Worm (Caenorhabditis elegans) whole organism, L4 larva: ENCODE results near the gene rps-21.
A peak's percentile ranks its signal among the peaks of the same experiment; 100 is the strongest.

Experiments used
- F44E2.7 ChIP-seq: fragments of 200-800 bp; sonication (Bioruptor generic); IDR thresholded peaks from 2 replicates; pipeline ENCODE4 v2.1.2; 2022; ENCODE audit warnings: missing genetic modification characterization, missing compliant biosample characterization
- R02D3.7 ChIP-seq: fragments of 150-350 bp; sonication (generic microtip); optimal IDR thresholded peaks from 3 replicates; lab custom pipeline; 2014; ENCODE audit warnings: missing biosample characterization, missing genetic modification characterization
- T20F7.1 ChIP-seq: fragments of 200-800 bp; sonication (Bioruptor generic); optimal IDR thresholded peaks from 2 replicates; lab custom pipeline; 2018; ENCODE audit warnings: mild to moderate bottlenecking, missing genetic modification characterization, missing compliant biosample characterization
- T26A8.4 ChIP-seq: fragments of 200-800 bp; sonication (Bioruptor generic); IDR thresholded peaks from 2 replicates; pipeline ENCODE4 v1.3.6; 2022; ENCODE audit warnings: missing genetic modification characterization, missing compliant biosample characterization
- Y105C5A.15 ChIP-seq: fragments of 200-800 bp; sonication (Bioruptor generic); IDR thresholded peaks from 2 replicates; pipeline ENCODE4 v1.3.6; 2022; ENCODE audit warnings: missing genetic modification characterization, missing compliant biosample characterization
- Y48G9A.11 ChIP-seq: fragments of 200-800 bp; sonication (Bioruptor generic); IDR thresholded peaks from 2 replicates; pipeline ENCODE4 v1.3.6; 2022; ENCODE audit warnings: missing genetic modification reagents, missing genetic modification characterization, missing compliant biosample characterization
- Y5F2A.4 ChIP-seq: fragments of 200-800 bp; sonication (Bioruptor generic); optimal IDR thresholded peaks from 2 replicates; lab custom pipeline; 2018; ENCODE audit warnings: mild to moderate bottlenecking, missing genetic modification characterization, missing compliant biosample characterization
- Y75B8A.6 ChIP-seq: fragments of 200-800 bp; sonication (Bioruptor generic); IDR thresholded peaks from 2 replicates; pipeline ENCODE4 v1.3.6; 2022; ENCODE audit warnings: missing genetic modification reagents, missing genetic modification characterization, missing compliant biosample characterization
- ZK337.2 ChIP-seq: fragments of 200-800 bp; sonication (Bioruptor generic); IDR thresholded peaks from 2 replicates; pipeline ENCODE4 v1.3.6; 2022; ENCODE audit warnings: missing genetic modification reagents, missing genetic modification characterization, missing compliant biosample characterization
- ZK546.5 ChIP-seq, 2 experiments: sonication (generic microtip); optimal IDR thresholded peaks; 2 replicates each; lab custom pipeline; 2017; ENCODE audit warnings: missing biosample characterization in 2 of 2, missing genetic modification characterization in 2 of 2
- aha-1 ChIP-seq: fragments of 150-350 bp; peaks from one replicate; lab custom pipeline; 2014; ENCODE audit warnings: missing biosample characterization, missing genetic modification characterization
- aly-2 ChIP-seq: sonication (generic microtip); optimal IDR thresholded peaks from 2 replicates; lab custom pipeline; 2018; ENCODE audit warnings: missing biosample characterization, missing genetic modification characterization
- ceh-32 ChIP-seq: sonication (generic microtip); optimal IDR thresholded peaks from 2 replicates; lab custom pipeline; 2016; ENCODE audit warnings: mild to moderate bottlenecking, missing genetic modification characterization, missing compliant biosample characterization; ENCODE audit not compliant: poor library complexity
- ces-1 ChIP-seq: fragments of 150-350 bp; sonication (generic microtip); optimal IDR thresholded peaks from 4 replicates; lab custom pipeline; 2014; ENCODE audit warnings: missing biosample characterization, missing genetic modification reagents, missing genetic modification characterization
- cey-2 ChIP-seq: sonication (generic microtip); optimal IDR thresholded peaks from 3 replicates; lab custom pipeline; 2017; ENCODE audit warnings: missing genetic modification characterization, mild to moderate bottlenecking, missing compliant biosample characterization, antibody characterized with exemption, borderline replicate concordance; ENCODE audit not compliant: insufficient read depth
- ctbp-1 ChIP-seq: fragments of 200-800 bp; sonication (Bioruptor generic); IDR thresholded peaks from 2 replicates; pipeline ENCODE4 v1.3.6; 2022; ENCODE audit warnings: missing genetic modification reagents, missing genetic modification characterization, missing compliant biosample characterization
- daf-19 ChIP-seq: fragments of 200-800 bp; sonication (Bioruptor generic); conservative IDR thresholded peaks from 2 replicates; pipeline ENCODE4 v1.3.6; 2022; ENCODE audit warnings: missing genetic modification characterization, missing compliant biosample characterization
- dmd-8 ChIP-seq: fragments of 200-800 bp; sonication (Bioruptor generic); IDR thresholded peaks from 2 replicates; pipeline ENCODE4 v1.3.6; 2022; ENCODE audit warnings: missing genetic modification characterization, missing compliant biosample characterization
- duxl-1 ChIP-seq: sonication (generic microtip); optimal IDR thresholded peaks from 2 replicates; lab custom pipeline; 2016; ENCODE audit warnings: mild to moderate bottlenecking, missing genetic modification characterization, moderate library complexity, missing compliant biosample characterization; ENCODE audit not compliant: poor library complexity
- egl-27 ChIP-seq: sonication (generic microtip); optimal IDR thresholded peaks from 3 replicates; lab custom pipeline; 2017; ENCODE audit warnings: missing biosample characterization, missing genetic modification reagents, missing genetic modification characterization
- egl-43 ChIP-seq: fragments of 200-800 bp; sonication (Bioruptor generic); IDR thresholded peaks from 2 replicates; pipeline ENCODE4 v1.3.6; 2022; ENCODE audit warnings: missing genetic modification reagents, missing genetic modification characterization, missing compliant biosample characterization
- gei-8 ChIP-seq: fragments of 200-800 bp; sonication (Bioruptor generic); optimal IDR thresholded peaks from 2 replicates; lab custom pipeline; 2018; ENCODE audit warnings: mild to moderate bottlenecking, missing genetic modification characterization, missing compliant biosample characterization
- hif-1 ChIP-seq, 2 experiments: sonication (generic microtip); optimal IDR thresholded peaks; 2 replicates each; lab custom pipeline; 2016 to 2017; ENCODE audit warnings: missing compliant biosample characterization in 2 of 2, missing genetic modification characterization in 2 of 2, missing genetic modification reagents in 2 of 2, missing genotype in 2 of 2, mild to moderate bottlenecking in 1 of 2
- hlh-11 ChIP-seq: fragments of 200-800 bp; sonication (Bioruptor generic); optimal IDR thresholded peaks from 2 replicates; lab custom pipeline; 2018; ENCODE audit warnings: mild to moderate bottlenecking, missing genetic modification characterization, missing compliant biosample characterization
- lim-7 ChIP-seq: fragments of 200-800 bp; sonication (Bioruptor generic); IDR thresholded peaks from 2 replicates; pipeline ENCODE4 v1.3.6; 2022; ENCODE audit warnings: missing genetic modification characterization, missing compliant biosample characterization
- lin-1 ChIP-seq: fragments of 200-800 bp; sonication (Bioruptor generic); IDR thresholded peaks from 2 replicates; pipeline ENCODE4 v1.3.6; 2022; ENCODE audit warnings: missing genetic modification reagents, missing genetic modification characterization, missing compliant biosample characterization
- lin-13 ChIP-seq: fragments of 150-350 bp; optimal IDR thresholded peaks from 2 replicates; lab custom pipeline; 2014; ENCODE audit warnings: missing biosample characterization, missing genetic modification reagents, missing genetic modification characterization
- lin-38 ChIP-seq: fragments of 200-800 bp; sonication (Bioruptor generic); IDR thresholded peaks from 2 replicates; pipeline ENCODE4 v1.3.6; 2022; ENCODE audit warnings: missing genetic modification reagents, missing genetic modification characterization, missing compliant biosample characterization
- lsy-2 ChIP-seq, 2 experiments: fragments of 150-350 bp in 1 of 2; sonication (generic microtip) in 1 of 2; optimal IDR thresholded peaks; 2 replicates each; lab custom pipeline; 2014 to 2017; ENCODE audit warnings: missing biosample characterization in 2 of 2, missing genetic modification characterization in 2 of 2
- madf-5 ChIP-seq, 2 experiments: fragments of 200-800 bp; sonication (Bioruptor generic); IDR thresholded peaks; 2 replicates each; pipeline ENCODE4 v1.3.6; 2022; ENCODE audit warnings: missing compliant biosample characterization in 2 of 2, missing genetic modification characterization in 2 of 2
- madf-9 ChIP-seq: fragments of 200-800 bp; sonication (Bioruptor generic); conservative IDR thresholded peaks from 2 replicates; pipeline ENCODE4 v1.3.6; 2022; ENCODE audit warnings: missing genetic modification reagents, missing genetic modification characterization, missing compliant biosample characterization
- mdt-29 ChIP-seq: fragments of 200-800 bp; sonication (Bioruptor generic); IDR thresholded peaks from 2 replicates; pipeline ENCODE4 v1.3.6; 2022; ENCODE audit warnings: missing genetic modification reagents, missing genetic modification characterization, missing compliant biosample characterization
- mes-2 ChIP-seq: sonication (generic microtip); optimal IDR thresholded peaks from 2 replicates; lab custom pipeline; 2016; ENCODE audit warnings: missing genotype, mild to moderate bottlenecking, missing genetic modification characterization, missing compliant biosample characterization; ENCODE audit not compliant: poor library complexity, severe bottlenecking
- mxl-3 ChIP-seq: fragments of 200-800 bp; sonication (Bioruptor generic); optimal IDR thresholded peaks from 2 replicates; lab custom pipeline; 2018; ENCODE audit warnings: mild to moderate bottlenecking, missing genetic modification characterization, missing compliant biosample characterization
- nhr-11 ChIP-seq: fragments of 150-350 bp; optimal IDR thresholded peaks from 2 replicates; lab custom pipeline; 2014; ENCODE audit warnings: missing biosample characterization, missing genetic modification characterization
- nhr-111 ChIP-seq: fragments of 200-800 bp; sonication (Bioruptor generic); optimal IDR thresholded peaks from 2 replicates; lab custom pipeline; 2018; ENCODE audit warnings: mild to moderate bottlenecking, missing genetic modification characterization, missing compliant biosample characterization
- nhr-25 ChIP-seq: sonication (generic microtip); optimal IDR thresholded peaks from 2 replicates; lab custom pipeline; 2017; ENCODE audit warnings: missing genetic modification characterization, mild to moderate bottlenecking, missing compliant biosample characterization, antibody characterized with exemption, moderate library complexity, borderline replicate concordance; ENCODE audit not compliant: insufficient read depth
- nhr-48 ChIP-seq: sonication (generic microtip); optimal IDR thresholded peaks from 2 replicates; lab custom pipeline; 2016; ENCODE audit warnings: mild to moderate bottlenecking, missing genetic modification characterization, missing compliant biosample characterization
- nhr-6 ChIP-seq: fragments of 150-350 bp; optimal IDR thresholded peaks from 2 replicates; lab custom pipeline; 2014; ENCODE audit warnings: missing biosample characterization, missing genetic modification characterization
- pha-4 ChIP-seq, 2 experiments: fragments of 150-350 bp in 1 of 2; fragments of 200-800 bp in 1 of 2; sonication (Bioruptor generic) in 1 of 2; IDR thresholded peaks in 1 of 2; optimal IDR thresholded peaks in 1 of 2; 2 replicates each; pipeline versions ENCODE4 v1.3.6 to Lab custom; 2014 to 2022; ENCODE audit warnings: missing genetic modification characterization in 2 of 2, missing genetic modification reagents in 2 of 2, missing biosample characterization in 1 of 2, missing compliant biosample characterization in 1 of 2
- pqm-1 ChIP-seq: sonication (generic microtip); optimal IDR thresholded peaks from 2 replicates; lab custom pipeline; 2017; ENCODE audit warnings: missing biosample characterization, missing genetic modification characterization
- rbr-2 ChIP-seq: sonication (generic microtip); optimal IDR thresholded peaks from 2 replicates; lab custom pipeline; 2016; ENCODE audit warnings: missing genotype, missing genetic modification characterization, missing compliant biosample characterization
- sdz-12 ChIP-seq: fragments of 200-800 bp; sonication (Bioruptor generic); optimal IDR thresholded peaks from 2 replicates; lab custom pipeline; 2018; ENCODE audit warnings: mild to moderate bottlenecking, missing genetic modification characterization, missing compliant biosample characterization
- set-16 ChIP-seq: fragments of 200-800 bp; sonication (Bioruptor generic); IDR thresholded peaks from 2 replicates; pipeline ENCODE4 v1.3.6; 2022; ENCODE audit warnings: missing genetic modification reagents, missing genetic modification characterization, missing compliant biosample characterization
- tra-1 ChIP-seq: fragments of 200-800 bp; sonication (Bioruptor generic); IDR thresholded peaks from 2 replicates; pipeline ENCODE4 v1.3.6; 2022; ENCODE audit warnings: missing genetic modification reagents, missing genetic modification characterization, missing compliant biosample characterization
- vab-7 ChIP-seq: fragments of 200-800 bp; sonication (Bioruptor generic); IDR thresholded peaks from 2 replicates; pipeline ENCODE4 v1.3.6; 2022; ENCODE audit warnings: missing genetic modification reagents, missing genetic modification characterization, missing compliant biosample characterization
- zfp-3 ChIP-seq: fragments of 200-800 bp; sonication (Bioruptor generic); conservative IDR thresholded peaks from 2 replicates; pipeline ENCODE4 v1.3.6; 2022; ENCODE audit warnings: missing genetic modification reagents, missing genetic modification characterization, missing compliant biosample characterization
- zip-11 ChIP-seq: fragments of 200-800 bp; sonication (Bioruptor generic); IDR thresholded peaks from 2 replicates; pipeline ENCODE4 v1.3.6; 2022; ENCODE audit warnings: missing genetic modification characterization, missing compliant biosample characterization
- zip-2 ChIP-seq: fragments of 150-350 bp; optimal IDR thresholded peaks from 2 replicates; lab custom pipeline; 2014; ENCODE audit warnings: missing biosample characterization, missing genetic modification characterization
- ztf-11 ChIP-seq: fragments of 150-350 bp; optimal IDR thresholded peaks from 2 replicates; lab custom pipeline; 2014; ENCODE audit warnings: missing biosample characterization, missing genetic modification characterization

rps-21 gene

DNA sequence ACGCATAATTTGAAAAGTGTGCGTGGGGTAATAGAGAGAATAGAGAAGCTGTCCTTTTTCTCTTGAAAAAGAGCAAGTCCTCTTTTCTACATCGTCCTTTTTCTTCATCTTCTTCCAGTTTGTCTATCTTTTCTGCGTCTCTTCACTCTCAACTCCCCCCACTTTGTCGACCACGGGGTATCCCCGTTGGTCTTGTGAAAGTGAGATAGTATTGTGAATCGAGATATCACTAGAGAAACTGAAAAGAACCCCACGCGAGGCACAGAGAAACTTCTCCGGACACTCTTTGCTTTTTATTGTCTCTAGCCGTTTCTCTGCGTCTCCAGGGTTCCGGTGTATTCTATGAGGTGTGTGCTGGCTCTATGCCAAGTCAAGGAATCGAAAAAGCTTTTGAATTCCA lies 33.8 kb downstream of the rps-21 start (continued):
- TF ChIP-seq R02D3.7 (tag; lab: Kevin White, UChicago), result no peak
- TF ChIP-seq ZK546.5 (tag; optimal IDR thresholded peaks at IDR 0.05; lab: Kevin White, UChicago), result no peak
- TF ChIP-seq Y48G9A.11 (GFP tag; lab: Robert Waterston, UW), result no peak
- peak; percentile 63 for TF ChIP-seq tra-1 (GFP tag; lab: Robert Waterston, UW)
- peak; percentile 81 for TF ChIP-seq egl-43 (GFP tag; lab: Robert Waterston, UW)
- no peak for TF ChIP-seq lin-13 (GFP tag; lab: Kevin White, UChicago)
- TF ChIP-seq vab-7 (GFP tag; lab: Robert Waterston, UW), result no peak
- TF ChIP-seq ZK337.2, result no peak
- TF ChIP-seq aly-2, result no peak
- TF ChIP-seq ctbp-1, result peak; percentile 97
- TF ChIP-seq F44E2.7 (GFP tag; lab: Robert Waterston, UW), result no peak
- peak; percentile 69 for TF ChIP-seq lin-38 (GFP tag; lab: Robert Waterston, UW)
- peak; percentile 66 for TF ChIP-seq mxl-3 (GFP tag; lab: Kevin White, UChicago)
- TF ChIP-seq pqm-1 (tag; lab: Kevin White, UChicago), result peak; percentile 39
- no peak for TF ChIP-seq dmd-8 (GFP tag; lab: Robert Waterston, UW)
- peak; percentile 97 for TF ChIP-seq hlh-11 (tag; lab: Kevin White, UChicago)
- TF ChIP-seq lsy-2 (tag; optimal IDR thresholded peaks at IDR 0.05; lab: Kevin White, UChicago), result peak; percentile 88 to 90
- TF ChIP-seq nhr-111 (GFP tag; lab: Kevin White, UChicago), result no peak
- no peak for TF ChIP-seq cey-2 (tag; lab: Kevin White, UChicago)
- TF ChIP-seq rbr-2 (tag; lab: Kevin White, UChicago), result peak; percentile 92
- peak; percentile 83 for TF ChIP-seq nhr-25
- TF ChIP-seq aha-1 (tag; lab: Kevin White, UChicago), result peak; percentile 93
- no peak for TF ChIP-seq sdz-12 (GFP tag; lab: Kevin White, UChicago)
- TF ChIP-seq zip-2 (tag; lab: Kevin White, UChicago), result peak; percentile 59
- peak; percentile 89 for TF ChIP-seq T26A8.4
- no peak for TF ChIP-seq ztf-11 (tag; lab: Kevin White, UChicago)
- TF ChIP-seq nhr-11 (tag; lab: Kevin White, UChicago), result peak; percentile 81
- TF ChIP-seq madf-9, result peak; percentile 50; the same call in 1 of the 2 replicates
- TF ChIP-seq hif-1 (tag; optimal IDR thresholded peaks at IDR 0.05; lab: Kevin White, UChicago), result peak; percentile 23 to 82
- TF ChIP-seq Y105C5A.15, result no peak
- peak; percentile 77 for TF ChIP-seq T20F7.1 (GFP tag; lab: Kevin White, UChicago)
- no peak for TF ChIP-seq Y75B8A.6 (GFP tag; lab: Robert Waterston, UW)
- peak; percentile 95 for TF ChIP-seq lin-1 (GFP tag; lab: Robert Waterston, UW)
- TF ChIP-seq madf-5 (GFP tag; IDR thresholded peaks at IDR 0.05; lab: Robert Waterston, UW), result no peak
- TF ChIP-seq mes-2 (tag; lab: Kevin White, UChicago), result peak; percentile 85
- TF ChIP-seq pha-4 (GFP tag; IDR thresholded peaks at IDR 0.05; lab: Robert Waterston, UW), result peak; percentile 78
- TF ChIP-seq pha-4 (tag; optimal IDR thresholded peaks at IDR 0.05; lab: Kevin White, UChicago), result peak; percentile 96
- TF ChIP-seq nhr-48 (tag; lab: Kevin White, UChicago), result peak; percentile 93
- TF ChIP-seq Y5F2A.4 (GFP tag; lab: Kevin White, UChicago), result peak; percentile 26
- peak; percentile 67 for TF ChIP-seq set-16 (GFP tag; lab: Robert Waterston, UW)
- TF ChIP-seq lim-7, result no peak
- TF ChIP-seq mdt-29, result peak; percentile 77
- TF ChIP-seq nhr-6, result peak; percentile 39
- TF ChIP-seq ceh-32, result peak; percentile 43
- TF ChIP-seq gei-8 (GFP tag; lab: Kevin White, UChicago), result peak; percentile 85
- TF ChIP-seq egl-27, result no peak
- TF ChIP-seq ces-1, result peak; percentile 13
- 0 out of 2 replicates have a peak, but pooled peaks have one; percentile 46 for TF ChIP-seq zfp-3 (GFP tag; lab: Robert Waterston, UW)
- TF ChIP-seq duxl-1 (tag; lab: Kevin White, UChicago), result peak; percentile 63
- no peak for TF ChIP-seq zip-11 (GFP tag; lab: Robert Waterston, UW)
- no peak for TF ChIP-seq daf-19 (GFP tag; lab: Robert Waterston, UW)
